Worm (Caenorhabditis elegans) whole organism, L4 larva: ENCODE measurements around the gene F41G3.20.
"Not testable (repeated sequence)": the region's sequence is repeated elsewhere in the genome, so short reads cannot be mapped to it uniquely, and the experiment has no call there.

Experiments
- F10B5.3 ChIP-seq: sonication (generic microtip); optimal IDR thresholded peaks from 2 replicates; lab custom pipeline; 2016; ENCODE audit warnings: mild to moderate bottlenecking, missing genetic modification characterization, missing compliant biosample characterization
- F49E8.2 ChIP-seq: sonication (generic microtip); optimal IDR thresholded peaks from 2 replicates; lab custom pipeline; 2016; ENCODE audit warnings: missing compliant biosample characterization, mild to moderate bottlenecking, missing genetic modification characterization, borderline replicate concordance
- Y5F2A.4 ChIP-seq: fragments of 200-800 bp; sonication (Bioruptor generic); optimal IDR thresholded peaks from 2 replicates; lab custom pipeline; 2018; ENCODE audit warnings: mild to moderate bottlenecking, missing genetic modification characterization, missing compliant biosample characterization
- Y75B8A.6 ChIP-seq: fragments of 200-800 bp; sonication (Bioruptor generic); IDR thresholded peaks from 2 replicates; pipeline ENCODE4 v1.3.6; 2022; ENCODE audit warnings: missing genetic modification reagents, missing genetic modification characterization, missing compliant biosample characterization
- aha-1 ChIP-seq: fragments of 150-350 bp; peaks from one replicate; lab custom pipeline; 2014; ENCODE audit warnings: missing biosample characterization, missing genetic modification characterization
- aly-2 ChIP-seq: sonication (generic microtip); optimal IDR thresholded peaks from 2 replicates; lab custom pipeline; 2018; ENCODE audit warnings: missing biosample characterization, missing genetic modification characterization
- ama-1 ChIP-seq: fragments of 150-350 bp; optimal IDR thresholded peaks from 2 replicates; lab custom pipeline; 2014; ENCODE audit warnings: inconsistent platforms, mixed read lengths
- arid-1 ChIP-seq: fragments of 200-800 bp; sonication (Bioruptor generic); conservative IDR thresholded peaks from 2 replicates; pipeline ENCODE4 v1.3.6; 2022; ENCODE audit warnings: missing genetic modification reagents, missing genetic modification characterization, missing compliant biosample characterization
- ceh-28 ChIP-seq: fragments of 150-350 bp; optimal IDR thresholded peaks from 2 replicates; lab custom pipeline; 2014; ENCODE audit warnings: missing biosample characterization, missing genetic modification reagents, missing genetic modification characterization
- ceh-32 ChIP-seq: sonication (generic microtip); optimal IDR thresholded peaks from 2 replicates; lab custom pipeline; 2016; ENCODE audit warnings: mild to moderate bottlenecking, missing genetic modification characterization, missing compliant biosample characterization; ENCODE audit not compliant: poor library complexity
- ceh-44 ChIP-seq: fragments of 200-800 bp; sonication (Bioruptor generic); IDR thresholded peaks from 2 replicates; pipeline ENCODE4 v1.3.6; 2022; ENCODE audit warnings: missing genetic modification reagents, missing genetic modification characterization, missing compliant biosample characterization
- daf-16 ChIP-seq, 3 experiments: sonication (generic microtip); optimal IDR thresholded peaks; 2 replicates each; lab custom pipeline; 2016 to 2017; ENCODE audit warnings: missing genetic modification characterization in 3 of 3, missing genetic modification reagents in 3 of 3, mild to moderate bottlenecking in 2 of 3, missing compliant biosample characterization in 2 of 3, missing biosample characterization in 1 of 3, moderate library complexity in 1 of 3
- daf-19 ChIP-seq: fragments of 200-800 bp; sonication (Bioruptor generic); conservative IDR thresholded peaks from 2 replicates; pipeline ENCODE4 v1.3.6; 2022; ENCODE audit warnings: missing genetic modification characterization, missing compliant biosample characterization
- dmd-9 ChIP-seq: fragments of 200-800 bp; sonication (Bioruptor generic); IDR thresholded peaks from 2 replicates; pipeline ENCODE4 v1.3.6; 2022; ENCODE audit warnings: missing genetic modification reagents, missing genetic modification characterization, missing compliant biosample characterization
- egl-43 ChIP-seq: fragments of 200-800 bp; sonication (Bioruptor generic); IDR thresholded peaks from 2 replicates; pipeline ENCODE4 v1.3.6; 2022; ENCODE audit warnings: missing genetic modification reagents, missing genetic modification characterization, missing compliant biosample characterization
- fkh-10 ChIP-seq: fragments of 150-350 bp; optimal IDR thresholded peaks from 2 replicates; lab custom pipeline; 2014; ENCODE audit warnings: missing biosample characterization, missing genetic modification reagents, missing genetic modification characterization
- fos-1 ChIP-seq: fragments of 150-350 bp; optimal IDR thresholded peaks from 2 replicates; lab custom pipeline; 2014; ENCODE audit warnings: missing biosample characterization, missing genetic modification characterization
- hif-1 ChIP-seq, 2 experiments: sonication (generic microtip); optimal IDR thresholded peaks; 2 replicates each; lab custom pipeline; 2016 to 2017; ENCODE audit warnings: missing compliant biosample characterization in 2 of 2, missing genetic modification characterization in 2 of 2, missing genetic modification reagents in 2 of 2, missing genotype in 2 of 2, mild to moderate bottlenecking in 1 of 2
- jun-1 ChIP-seq: fragments of 150-350 bp; optimal IDR thresholded peaks from 2 replicates; lab custom pipeline; 2014; ENCODE audit warnings: missing biosample characterization, missing genetic modification reagents, missing genetic modification characterization
- lin-15B ChIP-seq: fragments of 150-350 bp; sonication (generic microtip); optimal IDR thresholded peaks from 3 replicates; lab custom pipeline; 2014; ENCODE audit warnings: missing biosample characterization, missing genetic modification characterization
- lsy-2 ChIP-seq, 2 experiments: fragments of 150-350 bp in 1 of 2; sonication (generic microtip) in 1 of 2; optimal IDR thresholded peaks; 2 replicates each; lab custom pipeline; 2014 to 2017; ENCODE audit warnings: missing biosample characterization in 2 of 2, missing genetic modification characterization in 2 of 2
- madf-9 ChIP-seq: fragments of 200-800 bp; sonication (Bioruptor generic); conservative IDR thresholded peaks from 2 replicates; pipeline ENCODE4 v1.3.6; 2022; ENCODE audit warnings: missing genetic modification reagents, missing genetic modification characterization, missing compliant biosample characterization
- mdl-1 ChIP-seq, 2 experiments: fragments of 150-350 bp in 1 of 2; sonication (generic microtip) in 1 of 2; optimal IDR thresholded peaks; 2 replicates each; lab custom pipeline; 2014 to 2017; ENCODE audit warnings: missing biosample characterization in 2 of 2, missing genetic modification characterization in 2 of 2
- mdt-29 ChIP-seq: fragments of 200-800 bp; sonication (Bioruptor generic); IDR thresholded peaks from 2 replicates; pipeline ENCODE4 v1.3.6; 2022; ENCODE audit warnings: missing genetic modification reagents, missing genetic modification characterization, missing compliant biosample characterization
- mes-2 ChIP-seq: sonication (generic microtip); optimal IDR thresholded peaks from 2 replicates; lab custom pipeline; 2016; ENCODE audit warnings: missing genotype, mild to moderate bottlenecking, missing genetic modification characterization, missing compliant biosample characterization; ENCODE audit not compliant: poor library complexity, severe bottlenecking
- nhr-10 ChIP-seq: fragments of 150-350 bp; optimal IDR thresholded peaks from 2 replicates; lab custom pipeline; 2014; ENCODE audit warnings: missing biosample characterization, missing genetic modification characterization
- nhr-102 ChIP-seq: sonication (generic microtip); optimal IDR thresholded peaks from 2 replicates; lab custom pipeline; 2016; ENCODE audit warnings: mild to moderate bottlenecking, missing genetic modification characterization, moderate library complexity, missing compliant biosample characterization
- nhr-28 ChIP-seq: fragments of 150-350 bp; optimal IDR thresholded peaks from 2 replicates; lab custom pipeline; 2014; ENCODE audit warnings: missing biosample characterization, missing genetic modification characterization
- nhr-41 ChIP-seq: fragments of 200-800 bp; sonication (Bioruptor generic); IDR thresholded peaks from 2 replicates; pipeline ENCODE4 v1.3.6; 2022; ENCODE audit warnings: missing genetic modification reagents, missing genetic modification characterization, missing compliant biosample characterization
- nhr-48 ChIP-seq: sonication (generic microtip); optimal IDR thresholded peaks from 2 replicates; lab custom pipeline; 2016; ENCODE audit warnings: mild to moderate bottlenecking, missing genetic modification characterization, missing compliant biosample characterization
- nhr-76 ChIP-seq: fragments of 150-350 bp; optimal IDR thresholded peaks from 2 replicates; lab custom pipeline; 2014; ENCODE audit warnings: missing biosample characterization, missing genetic modification characterization
- rbr-2 ChIP-seq: sonication (generic microtip); optimal IDR thresholded peaks from 2 replicates; lab custom pipeline; 2016; ENCODE audit warnings: missing genotype, missing genetic modification characterization, missing compliant biosample characterization
- spr-1 ChIP-seq: sonication (generic microtip); optimal IDR thresholded peaks from 2 replicates; lab custom pipeline; 2016; ENCODE audit warnings: mild to moderate bottlenecking, missing genetic modification characterization, missing compliant biosample characterization
- unc-62 ChIP-seq, 3 experiments: fragments of 150-350 bp in 1 of 3; sonication (generic microtip); optimal IDR thresholded peaks in 2 of 3; peaks in 1 of 3; 1 replicate in 1 of 3; 2 replicates in 2 of 3; lab custom pipeline; 2014 to 2017; ENCODE audit warnings: missing biosample characterization in 3 of 3, missing genetic modification characterization in 3 of 3, missing genetic modification reagents in 3 of 3, missing genotype in 1 of 3
- zfp-3 ChIP-seq: fragments of 200-800 bp; sonication (Bioruptor generic); conservative IDR thresholded peaks from 2 replicates; pipeline ENCODE4 v1.3.6; 2022; ENCODE audit warnings: missing genetic modification reagents, missing genetic modification characterization, missing compliant biosample characterization
- ztf-11 ChIP-seq: fragments of 150-350 bp; optimal IDR thresholded peaks from 2 replicates; lab custom pipeline; 2014; ENCODE audit warnings: missing biosample characterization, missing genetic modification characterization

F41G3.20 gene

DNA sequence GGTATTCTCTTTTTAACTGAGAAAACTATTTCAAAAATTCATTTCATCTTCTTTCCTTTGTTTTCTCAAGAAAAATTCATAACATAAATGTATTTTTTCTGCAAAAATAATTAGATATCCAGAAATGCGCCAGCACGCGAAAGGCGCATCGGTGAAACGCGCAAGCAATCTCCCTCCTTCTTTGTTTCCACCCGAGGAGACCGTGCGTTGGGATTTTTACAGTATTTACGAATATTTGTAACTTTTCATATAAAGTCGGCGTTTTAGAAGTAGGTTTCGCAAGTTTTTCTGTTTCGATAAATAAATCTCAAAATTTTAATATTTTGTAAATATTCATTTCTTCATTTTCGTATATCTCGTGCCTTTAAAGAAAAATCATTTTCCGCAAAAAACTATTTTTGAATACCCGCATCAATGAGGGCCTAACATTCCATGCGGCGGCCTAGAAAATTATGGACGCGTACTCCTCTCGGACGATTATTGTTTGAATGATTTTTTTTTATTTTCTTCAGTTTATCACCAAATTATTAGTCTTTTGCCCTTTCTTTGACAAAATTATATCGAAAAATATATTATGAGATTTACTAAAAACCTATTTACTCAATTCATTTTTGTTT is 25.7 kb upstream of the F41G3.20 start, which contains the start of gene ssup-72 (continued):
- TF ChIP-seq F10B5.3 (tag; lab: Kevin White, UChicago) (no peak), hif-1 (tag; optimal IDR thresholded peaks at IDR 0.05; lab: Kevin White, UChicago) (peak in 1 of 2 experiments; percentile 77), nhr-76 (tag; lab: Kevin White, UChicago) (no peak), Y75B8A.6 (GFP tag; lab: Robert Waterston, UW) (no peak), Y5F2A.4 (GFP tag; lab: Kevin White, UChicago) (no peak), aly-2 (tag; lab: Kevin White, UChicago) (no peak), rbr-2 (peak; percentile 49), lin-15B (tag; lab: Kevin White, UChicago) (no peak), F49E8.2 (tag; lab: Kevin White, UChicago) (peak; percentile 60), ztf-11 (tag; lab: Kevin White, UChicago) (no peak), daf-16 (GFP tag; optimal IDR thresholded peaks at IDR 0.05; lab: Kevin White, UChicago) (no peak), daf-16 (tag; optimal IDR thresholded peaks at IDR 0.05; lab: Kevin White, UChicago) (peak; percentile 32), jun-1 (tag; lab: Kevin White, UChicago) (no peak), nhr-41 (GFP tag; lab: Robert Waterston, UW) (no peak), nhr-48 (tag; lab: Kevin White, UChicago) (peak; percentile 36), ceh-28 (tag; lab: Kevin White, UChicago) (no peak), ceh-44 (0 out of 2 replicates have a peak, but pooled peaks have one; percentile 12), ama-1 (lab: Kevin White, UChicago) (no peak), mdl-1 (tag; optimal IDR thresholded peaks at IDR 0.05; lab: Kevin White, UChicago) (peak in 1 of 2 experiments; percentile 32), madf-9 (GFP tag; lab: Robert Waterston, UW) (no peak; the same call in 1 of the 2 replicates), mes-2 (tag; lab: Kevin White, UChicago) (peak; percentile 98), egl-43 (GFP tag; lab: Robert Waterston, UW) (no peak), mdt-29 (GFP tag; lab: Robert Waterston, UW) (no peak), lsy-2 (tag; optimal IDR thresholded peaks at IDR 0.05; lab: Kevin White, UChicago) (peak in 1 of 2 experiments; percentile 84), nhr-102 (tag; lab: Kevin White, UChicago) (no peak), ceh-32 (tag; lab: Kevin White, UChicago) (no peak), nhr-10 (tag; lab: Kevin White, UChicago) (no peak), nhr-28 (tag; lab: Kevin White, UChicago) (peak; percentile 2), spr-1 (tag; lab: Kevin White, UChicago) (peak; percentile 42)

DNA sequence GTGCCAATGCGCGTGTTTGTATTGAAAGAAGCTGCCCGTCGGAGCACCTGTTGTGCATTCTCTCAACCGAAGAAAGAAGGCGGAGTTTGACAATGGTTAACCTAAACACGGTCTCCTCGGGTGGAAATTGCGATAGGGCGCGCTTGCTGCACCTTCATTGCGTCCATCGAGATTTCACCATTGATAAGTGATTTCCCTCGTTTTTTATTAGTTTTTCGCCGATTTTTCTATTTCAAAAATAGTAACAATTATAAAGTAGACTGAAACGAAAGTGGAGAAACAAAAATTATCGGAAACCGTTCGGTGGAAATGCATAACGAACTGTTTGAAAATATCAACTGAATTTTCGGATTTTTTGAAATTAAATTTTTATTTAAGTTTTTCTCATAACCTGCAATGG is 24.2 kb upstream of the F41G3.20 start, which contains the start of gene agr-1:
TSS of gene agr-1 (minus strand) at position 101 of the 400 bp plus-strand sequence.
- TF ChIP-seq arid-1 (GFP tag; lab: Robert Waterston, UW); zfp-3; dmd-9 (GFP tag; lab: Robert Waterston, UW): not testable (repeated sequence)
- TF ChIP-seq, all 104 proteins: peak for 0; not testable (repeated sequence) for 104

DNA sequence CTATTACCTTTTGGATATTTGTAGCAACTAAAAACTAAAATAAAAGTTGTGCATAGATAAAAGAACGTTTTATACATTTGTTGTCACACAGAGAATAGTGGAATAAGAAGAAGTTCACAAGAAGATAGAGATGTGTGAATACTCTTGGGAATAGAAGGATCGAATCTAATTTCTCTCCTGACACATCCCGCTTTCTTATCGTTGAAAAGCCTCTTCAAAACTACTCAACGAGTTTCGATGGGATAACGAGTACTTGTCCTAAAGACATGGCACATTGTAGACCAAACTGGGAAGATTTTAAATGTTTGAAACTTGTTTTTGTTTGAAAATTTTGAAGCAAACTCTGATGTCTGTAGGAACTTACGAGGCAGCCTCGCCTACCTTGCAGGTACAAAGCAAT is 21.7 kb upstream of the F41G3.20 start:
- TF ChIP-seq lin-15B (tag; lab: Kevin White, UChicago) (no peak), daf-19 (GFP tag; lab: Robert Waterston, UW) (no peak), fkh-10 (peak; percentile 55), aha-1 (tag; lab: Kevin White, UChicago) (peak; percentile 3)

- TF ChIP-seq fos-1 (tag; lab: Kevin White, UChicago) (no peak), unc-62 (GFP tag; optimal IDR thresholded peaks at IDR 0.05 in 1 of 2; lab: Kevin White, UChicago) (peak in 1 of 2 experiments; percentile 95), unc-62 (tag; optimal IDR thresholded peaks at IDR 0.05; lab: Kevin White, UChicago) (no peak)
These were observed 19.2 kb upstream of the F41G3.20 start for ce11 chrII:6770030-6770429.
